Fruit fly (Drosophila melanogaster): ENCODE results near the gene bol.

Gene bol

dm6 chr3L:9062816-9063215 lies 71.4 kb downstream of the bol start:
- TF ChIP-seq psq (optimal IDR thresholded peaks at IDR 0.05) (no peak), insv (optimal IDR thresholded peaks at IDR 0.05) (no peak), ttk (optimal IDR thresholded peaks at IDR 0.05) (no peak), Myc (optimal IDR thresholded peaks at IDR 0.05) (no peak), h (optimal IDR thresholded peaks at IDR 0.05) (no peak), Sin3A (optimal IDR thresholded peaks at IDR 0.05) (no peak)

- TF ChIP-seq ttk (optimal IDR thresholded peaks at IDR 0.05) (no peak), insv (optimal IDR thresholded peaks at IDR 0.05) (no peak), h (optimal IDR thresholded peaks at IDR 0.05) (no peak), Myc (optimal IDR thresholded peaks at IDR 0.05) (no peak), psq (optimal IDR thresholded peaks at IDR 0.05) (no peak), Sin3A (optimal IDR thresholded peaks at IDR 0.05) (no peak)
Measured at dm6 chr3L:9061449-9061848, 72.8 kb downstream of the bol start.

dm6 chr3L:9059611-9060203 lies 74.5 kb downstream of the bol start:
- no peak for TF ChIP-seq Myc (optimal IDR thresholded peaks at IDR 0.05)
- no peak for TF ChIP-seq psq (optimal IDR thresholded peaks at IDR 0.05)

- TF ChIP-seq psq (optimal IDR thresholded peaks at IDR 0.05), result no peak
- TF ChIP-seq h (optimal IDR thresholded peaks at IDR 0.05), result no peak
- TF ChIP-seq Sin3A (optimal IDR thresholded peaks at IDR 0.05), result no peak
- TF ChIP-seq Myc (optimal IDR thresholded peaks at IDR 0.05), result no peak
- TF ChIP-seq insv (optimal IDR thresholded peaks at IDR 0.05), result no peak
- TF ChIP-seq ttk (optimal IDR thresholded peaks at IDR 0.05), result no peak
Measured at dm6 chr3L:9057429-9058088, 76.6 kb downstream of the bol start.

- no peak for TF ChIP-seq insv (optimal IDR thresholded peaks at IDR 0.05)
- TF ChIP-seq Sin3A (optimal IDR thresholded peaks at IDR 0.05), result no peak
- no peak for TF ChIP-seq psq (optimal IDR thresholded peaks at IDR 0.05)
- no peak for TF ChIP-seq h (optimal IDR thresholded peaks at IDR 0.05)
- no peak for TF ChIP-seq ttk (optimal IDR thresholded peaks at IDR 0.05)
- no peak for TF ChIP-seq Myc (optimal IDR thresholded peaks at IDR 0.05)
Measured at dm6 chr3L:9055870-9056807, 78.1 kb downstream of the bol start.

dm6 chr3L:9054822-9055407 lies 79.3 kb downstream of the bol start:
- TF ChIP-seq ttk (optimal IDR thresholded peaks at IDR 0.05) (no peak), Sin3A (optimal IDR thresholded peaks at IDR 0.05) (no peak), Myc (optimal IDR thresholded peaks at IDR 0.05) (no peak), psq (optimal IDR thresholded peaks at IDR 0.05) (no peak), insv (optimal IDR thresholded peaks at IDR 0.05) (no peak), h (optimal IDR thresholded peaks at IDR 0.05) (no peak)

dm6 chr3L:9054239-9054638 lies 80.0 kb downstream of the bol start:
- TF ChIP-seq psq (optimal IDR thresholded peaks at IDR 0.05) (no peak), insv (optimal IDR thresholded peaks at IDR 0.05) (no peak), h (optimal IDR thresholded peaks at IDR 0.05) (no peak), Myc (optimal IDR thresholded peaks at IDR 0.05) (no peak), Sin3A (optimal IDR thresholded peaks at IDR 0.05) (no peak)

- no peak for TF ChIP-seq Sin3A (optimal IDR thresholded peaks at IDR 0.05)
- TF ChIP-seq Myc (optimal IDR thresholded peaks at IDR 0.05), result no peak
- TF ChIP-seq ttk (optimal IDR thresholded peaks at IDR 0.05), result no peak
- TF ChIP-seq psq (optimal IDR thresholded peaks at IDR 0.05), result no peak
- no peak for TF ChIP-seq insv (optimal IDR thresholded peaks at IDR 0.05)
- no peak for TF ChIP-seq h (optimal IDR thresholded peaks at IDR 0.05)
Measured at dm6 chr3L:9052798-9053541, 81.2 kb downstream of the bol start.

dm6 chr3L:9051830-9052259 lies 82.4 kb downstream of the bol start:
- TF ChIP-seq insv (optimal IDR thresholded peaks at IDR 0.05) (no peak), ttk (optimal IDR thresholded peaks at IDR 0.05) (no peak), h (optimal IDR thresholded peaks at IDR 0.05) (no peak), Myc (optimal IDR thresholded peaks at IDR 0.05) (no peak)

- TF ChIP-seq ttk (optimal IDR thresholded peaks at IDR 0.05), result no peak
- no peak for TF ChIP-seq Sin3A (optimal IDR thresholded peaks at IDR 0.05)
- no peak for TF ChIP-seq Myc (optimal IDR thresholded peaks at IDR 0.05)
- no peak for TF ChIP-seq insv (optimal IDR thresholded peaks at IDR 0.05)
- TF ChIP-seq h (optimal IDR thresholded peaks at IDR 0.05), result no peak
- TF ChIP-seq psq (optimal IDR thresholded peaks at IDR 0.05), result no peak
Measured at dm6 chr3L:9050447-9051069, 83.6 kb downstream of the bol start.

Data from Kc167 (cell line).